Worm (Caenorhabditis elegans) whole organism, mixed stage, embryonic: ENCODE results near the gene B0361.4.

Source experiments
- blmp-1 ChIP-seq: fragments of 150-350 bp; optimal IDR thresholded peaks from 2 replicates; lab custom pipeline; 2014; ENCODE audit warnings: missing biosample characterization, missing genetic modification characterization
- ces-1 ChIP-seq: fragments of 150-350 bp; optimal IDR thresholded peaks from 2 replicates; lab custom pipeline; 2014; ENCODE audit warnings: missing biosample characterization, missing genetic modification reagents, missing genetic modification characterization
- mep-1 ChIP-seq: fragments of 150-350 bp; optimal IDR thresholded peaks from 2 replicates; lab custom pipeline; 2017; ENCODE audit warnings: missing biosample characterization, missing genetic modification reagents, missing genetic modification characterization, inconsistent platforms
- pha-4 ChIP-seq: fragments of 150-350 bp; optimal IDR thresholded peaks from 2 replicates; lab custom pipeline; 2018; ENCODE audit warnings: missing biosample characterization, missing genetic modification reagents, missing genetic modification characterization
- unc-39 ChIP-seq: fragments of 150-350 bp; optimal IDR thresholded peaks from 2 replicates; lab custom pipeline; 2014; ENCODE audit warnings: missing biosample characterization, missing genetic modification characterization
- ztf-11 ChIP-seq: fragments of 150-350 bp; optimal IDR thresholded peaks from 2 replicates; lab custom pipeline; 2014; ENCODE audit warnings: missing biosample characterization, missing genetic modification characterization

DNA sequence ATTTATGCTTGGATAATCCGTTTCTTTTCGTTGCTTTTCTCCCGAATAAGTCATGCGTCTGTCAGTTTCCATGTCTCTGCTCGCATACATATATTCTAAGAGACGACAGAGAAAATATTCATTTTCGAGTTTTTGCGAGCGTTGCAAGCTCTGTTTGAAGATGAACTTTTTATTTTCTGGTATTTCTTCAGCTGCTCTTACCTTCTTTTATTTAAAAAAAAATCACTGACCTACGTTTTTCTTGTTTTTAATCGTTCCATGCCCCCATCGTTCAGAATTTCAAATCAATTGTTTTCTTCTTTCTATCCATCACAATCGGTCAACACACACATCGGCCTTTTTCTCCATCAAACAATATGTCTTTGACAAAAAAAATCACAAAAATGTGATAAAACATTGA lies 48.3 kb upstream of the B0361.4 start:
- TF ChIP-seq mep-1 (tag; lab: Kevin White, UChicago) (no peak), ztf-11 (tag; lab: Kevin White, UChicago) (no peak), pha-4 (no peak), blmp-1 (tag; lab: Kevin White, UChicago) (no peak), unc-39 (tag; lab: Kevin White, UChicago) (no peak), ces-1 (GFP tag; lab: Kevin White, UChicago) (no peak)
